Worm (Caenorhabditis elegans): ENCODE measurements around the gene enri-2.

- TF ChIP-seq unc-62 (GFP tag; optimal IDR thresholded peaks at IDR 0.05) (no peak), ceh-82 (tag; optimal IDR thresholded peaks at IDR 0.05) (no peak), ama-1 (optimal IDR thresholded peaks at IDR 0.05) (no peak), hmg-11 (tag; optimal IDR thresholded peaks at IDR 0.05) (no peak), skn-1 (tag; optimal IDR thresholded peaks at IDR 0.05) (no peak), egl-5 (tag; optimal IDR thresholded peaks at IDR 0.05) (no peak), sea-2 (GFP tag; optimal IDR thresholded peaks at IDR 0.05) (no peak)
These were observed 32.0 kb downstream of the enri-2 start, which contains the start of gene let-4 for ce11 chrX:14577579-14578127.

Measured in whole organism, L3 larva.